Fruit fly (Drosophila melanogaster) whole organism, adult: ENCODE measurements around the gene Tmf.

Experiments used
- CG7045 ChIP-seq: fragments of 200-800 bp; sonication (Bioruptor generic); optimal IDR thresholded peaks from 2 replicates; lab custom pipeline; 2017; ENCODE audit warnings: missing biosample characterization, mild to moderate bottlenecking, missing genetic modification characterization
- Clk ChIP-seq: fragments of 200-800 bp; sonication (Bioruptor generic); optimal IDR thresholded peaks from 2 replicates; lab custom pipeline; 2017; ENCODE audit warnings: missing biosample characterization, missing genetic modification characterization
- kay ChIP-seq: fragments of 200-800 bp; sonication (Bioruptor generic); peaks from one replicate; lab custom pipeline; 2016; ENCODE audit warnings: missing biosample characterization, missing genetic modification characterization, borderline replicate concordance
- ovo ChIP-seq: fragments of 200-800 bp; sonication (Bioruptor generic); optimal IDR thresholded peaks from 2 replicates; lab custom pipeline; 2016; ENCODE audit warnings: missing biosample characterization, missing genetic modification characterization
- toe ChIP-seq: fragments of 200-800 bp; sonication (Bioruptor generic); optimal IDR thresholded peaks from 2 replicates; lab custom pipeline; 2016; ENCODE audit warnings: missing biosample characterization, missing genetic modification characterization

- TF ChIP-seq kay (GFP tag; lab: Kevin White, UChicago) (no peak), ovo (GFP tag; lab: Kevin White, UChicago) (no peak), toe (GFP tag; lab: Kevin White, UChicago) (no peak), CG7045 (no peak), Clk (no peak)
Observed at dm6 chrX:6855366-6856200, 11.4 kb downstream of the Tmf start.
